Worm (Caenorhabditis elegans) whole organism, L1 larva: ENCODE measurements around the gene tmem-24.

Experiments used
- C16A3.4 ChIP-seq: fragments of 150-350 bp; optimal IDR thresholded peaks from 2 replicates; lab custom pipeline; 2014; ENCODE audit warnings: missing biosample characterization, missing genetic modification characterization
- ceh-8 ChIP-seq: fragments of 200-800 bp; sonication (Bioruptor generic); optimal IDR thresholded peaks from 2 replicates; lab custom pipeline; 2018; ENCODE audit warnings: mild to moderate bottlenecking, missing genetic modification characterization, moderate library complexity, missing compliant biosample characterization
- ceh-82 ChIP-seq, 3 experiments: fragments of 150-350 bp in 1 of 3; sonication (generic microtip) in 2 of 3; optimal IDR thresholded peaks; 2 replicates each; lab custom pipeline; 2014 to 2017; ENCODE audit warnings: missing biosample characterization in 3 of 3, missing genetic modification characterization in 3 of 3
- ceh-88 ChIP-seq: fragments of 200-800 bp; sonication (Bioruptor generic); IDR thresholded peaks from 2 replicates; pipeline ENCODE4 v1.3.6; 2022; ENCODE audit warnings: missing genetic modification characterization, missing compliant biosample characterization
- dsc-1 ChIP-seq: sonication (generic microtip); optimal IDR thresholded peaks from 2 replicates; lab custom pipeline; 2016; ENCODE audit warnings: mild to moderate bottlenecking, missing genetic modification characterization, missing compliant biosample characterization
- egl-13 ChIP-seq: sonication (generic microtip); optimal IDR thresholded peaks from 2 replicates; lab custom pipeline; 2016; ENCODE audit warnings: missing genotype, missing genetic modification reagents, missing genetic modification characterization, missing compliant biosample characterization
- egl-27 ChIP-seq, 2 experiments: fragments of 150-350 bp in 1 of 2; sonication (generic microtip); optimal IDR thresholded peaks; 3 replicates each; lab custom pipeline; 2017 to 2018; ENCODE audit warnings: missing biosample characterization in 2 of 2, missing genetic modification characterization in 2 of 2, missing genetic modification reagents in 2 of 2
- fkh-8 ChIP-seq: sonication (generic microtip); optimal IDR thresholded peaks from 2 replicates; lab custom pipeline; 2016; ENCODE audit warnings: mild to moderate bottlenecking, missing genetic modification characterization, missing compliant biosample characterization
- lin-39 ChIP-seq: fragments of 150-350 bp; optimal IDR thresholded peaks from 2 replicates; lab custom pipeline; 2014; ENCODE audit warnings: missing biosample characterization, missing genetic modification reagents, missing genetic modification characterization
- mep-1 ChIP-seq: fragments of 150-350 bp; optimal IDR thresholded peaks from 2 replicates; lab custom pipeline; 2014; ENCODE audit warnings: missing biosample characterization, missing genetic modification characterization
- nhr-47 ChIP-seq: sonication (generic microtip); optimal IDR thresholded peaks from 2 replicates; lab custom pipeline; 2016; ENCODE audit warnings: mild to moderate bottlenecking, missing genetic modification characterization, moderate library complexity, missing compliant biosample characterization
- nhr-71 ChIP-seq: sonication (generic microtip); optimal IDR thresholded peaks from 2 replicates; lab custom pipeline; 2016; ENCODE audit warnings: mild to moderate bottlenecking, missing genetic modification characterization, moderate library complexity, missing compliant biosample characterization
- pax-3 ChIP-seq: fragments of 200-800 bp; sonication (Bioruptor generic); optimal IDR thresholded peaks from 2 replicates; lab custom pipeline; 2018; ENCODE audit warnings: mild to moderate bottlenecking, missing genetic modification characterization, moderate library complexity, missing compliant biosample characterization
- sox-4 ChIP-seq: sonication (generic microtip); optimal IDR thresholded peaks from 2 replicates; lab custom pipeline; 2016; ENCODE audit warnings: missing genetic modification characterization, missing compliant biosample characterization
- tbx-2 ChIP-seq: sonication (generic microtip); optimal IDR thresholded peaks from 2 replicates; lab custom pipeline; 2016; ENCODE audit warnings: missing genetic modification characterization, missing compliant biosample characterization
- tlp-1 ChIP-seq: fragments of 150-350 bp; optimal IDR thresholded peaks from 2 replicates; lab custom pipeline; 2014; ENCODE audit warnings: missing biosample characterization, missing genetic modification characterization
- unc-86 ChIP-seq: sonication (generic microtip); optimal IDR thresholded peaks from 2 replicates; lab custom pipeline; 2016; ENCODE audit warnings: missing genetic modification characterization, missing compliant biosample characterization
- unc-98 ChIP-seq: fragments of 200-800 bp; sonication (Bioruptor generic); IDR thresholded peaks from 2 replicates; pipeline ENCODE4 v1.3.6; 2022; ENCODE audit warnings: missing genetic modification characterization, missing compliant biosample characterization

tmem-24 gene

ce11 chrX:3590510-3590909, 54.2 kb downstream of the tmem-24 start:
- TF ChIP-seq unc-86 (tag; lab: Kevin White, UChicago) (no peak), ceh-88 (GFP tag; lab: Robert Waterston, UW) (no peak), fkh-8 (tag; lab: Kevin White, UChicago) (peak; percentile 62), nhr-47 (tag; lab: Kevin White, UChicago) (peak; percentile 62), egl-27 (tag; optimal IDR thresholded peaks at IDR 0.05; lab: Kevin White, UChicago) (no peak), egl-13 (peak; percentile 27), pax-3 (tag; lab: Kevin White, UChicago) (peak; percentile 40), tbx-2 (no peak), ceh-8 (peak; percentile 8), unc-98 (GFP tag; lab: Robert Waterston, UW) (no peak), nhr-71 (tag; lab: Kevin White, UChicago) (peak; percentile 8), C16A3.4 (tag; lab: Kevin White, UChicago) (no peak), mep-1 (no peak), tlp-1 (tag; lab: Kevin White, UChicago) (no peak), ceh-82 (tag; optimal IDR thresholded peaks at IDR 0.05; lab: Kevin White, UChicago) (no peak), dsc-1 (tag; lab: Kevin White, UChicago) (peak; percentile 90), sox-4 (tag; lab: Kevin White, UChicago) (peak; percentile 33), lin-39 (no peak)
- TF ChIP-seq, all 84 proteins: peak for 8
